Fruit fly (Drosophila melanogaster): ENCODE data around the gene dj.

DNA sequence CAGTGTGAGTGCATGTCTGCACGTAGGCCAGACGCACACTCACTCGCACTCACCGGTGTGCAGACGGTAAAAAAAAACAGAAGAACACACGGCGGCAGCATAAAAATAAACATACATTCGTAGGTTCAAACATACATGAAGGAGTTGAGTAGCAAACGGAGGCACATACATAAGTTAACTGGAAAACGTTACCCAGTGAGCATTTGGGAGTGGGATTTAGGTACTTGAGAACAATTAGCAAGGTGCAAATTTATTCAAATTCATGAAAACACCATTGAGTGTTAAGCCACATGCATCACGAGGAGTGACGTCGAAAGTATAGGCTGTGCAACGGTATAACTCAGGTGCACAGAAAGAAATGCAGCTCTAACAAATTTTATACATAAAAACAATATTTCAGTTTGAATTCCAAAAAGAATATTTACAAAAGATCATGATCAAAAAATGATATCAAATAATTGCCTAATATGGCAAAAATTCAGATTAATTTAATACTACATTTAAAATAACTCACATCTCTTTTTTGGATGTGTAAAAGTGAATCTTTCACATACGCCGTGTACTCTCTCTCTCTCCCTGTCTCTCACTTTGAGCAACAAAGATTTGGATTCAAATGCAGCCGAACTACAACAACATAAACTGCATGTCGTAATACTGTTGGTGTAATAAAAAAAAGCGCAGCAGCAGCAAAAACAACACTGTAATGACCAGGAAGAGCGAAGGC is 49.6 kb downstream of the dj start:
- TF ChIP-seq Aef1 (GFP tag; IDR thresholded peaks at IDR 0.05) (no peak), CG4282 (GFP tag; optimal IDR thresholded peaks at IDR 0.05) (peak; percentile 61), tap (tag; optimal IDR thresholded peaks at IDR 0.05) (peak; percentile 98), CG9437 (GFP tag; optimal IDR thresholded peaks at IDR 0.05) (peak; percentile 92), CG8478 (optimal IDR thresholded peaks at IDR 0.05) (no peak), HmgZ (tag; optimal IDR thresholded peaks at IDR 0.05) (peak; percentile 84), fd96Cb (tag; optimal IDR thresholded peaks at IDR 0.05) (peak; percentile 97), fd64A (GFP tag; optimal IDR thresholded peaks at IDR 0.05) (peak; percentile 92), dm (GFP tag; optimal IDR thresholded peaks at IDR 0.05) (peak; percentile 79), CG7357 (GFP tag; IDR thresholded peaks at IDR 0.05) (peak; percentile 86)
